Worm (Caenorhabditis elegans) whole organism, L2 larva: Measurements from ENCODE around the gene C25E10.8.
A peak's percentile ranks its signal among the peaks of the same experiment; 100 is the strongest.

Experiments
- F13H6.1 ChIP-seq: sonication (generic microtip); optimal IDR thresholded peaks from 2 replicates; lab custom pipeline; 2016; ENCODE audit warnings: missing genetic modification characterization, missing compliant biosample characterization
- fos-1 ChIP-seq: fragments of 150-350 bp; optimal IDR thresholded peaks from 2 replicates; lab custom pipeline; 2014; ENCODE audit warnings: missing biosample characterization, missing genetic modification characterization
- nhr-10 ChIP-seq: sonication (generic microtip); optimal IDR thresholded peaks from 2 replicates; lab custom pipeline; 2017; ENCODE audit warnings: missing biosample characterization, missing genetic modification characterization
- nhr-237 ChIP-seq: fragments of 150-350 bp; optimal IDR thresholded peaks from 2 replicates; lab custom pipeline; 2014; ENCODE audit warnings: missing biosample characterization, missing genetic modification characterization
- skn-1 ChIP-seq: sonication (generic microtip); optimal IDR thresholded peaks from 2 replicates; lab custom pipeline; 2017; ENCODE audit warnings: missing biosample characterization, missing genetic modification characterization

DNA sequence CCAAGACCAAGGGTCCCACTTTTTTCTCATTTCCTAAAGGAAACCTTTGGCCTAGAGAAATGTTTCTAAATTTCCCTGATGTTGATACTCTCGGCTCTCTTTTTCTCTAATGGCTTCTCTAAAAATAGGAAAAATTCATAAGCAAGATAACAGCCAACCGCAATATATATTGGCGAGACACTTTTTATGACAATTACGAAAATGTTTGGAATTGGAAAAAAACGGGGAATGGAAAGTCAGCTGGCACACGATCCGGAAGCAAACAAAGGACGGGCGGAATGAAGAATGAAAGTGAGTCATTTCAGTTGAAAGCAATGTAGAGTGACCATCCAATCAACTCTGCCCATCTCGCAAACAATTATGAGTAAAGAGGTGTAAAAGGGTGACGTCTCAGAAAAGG lies 27.5 kb upstream of the C25E10.8 start:
- TF ChIP-seq skn-1 (tag; lab: Kevin White, UChicago): no peak
- peak; percentile 22 for TF ChIP-seq F13H6.1
- peak; percentile 61 for TF ChIP-seq fos-1 (tag; lab: Kevin White, UChicago)
- no peak for TF ChIP-seq nhr-237 (tag; lab: Kevin White, UChicago)
- no peak for TF ChIP-seq nhr-10
